Fruit fly (Drosophila melanogaster): ENCODE measurements around the gene CG13375.

CG13375 gene

DNA sequence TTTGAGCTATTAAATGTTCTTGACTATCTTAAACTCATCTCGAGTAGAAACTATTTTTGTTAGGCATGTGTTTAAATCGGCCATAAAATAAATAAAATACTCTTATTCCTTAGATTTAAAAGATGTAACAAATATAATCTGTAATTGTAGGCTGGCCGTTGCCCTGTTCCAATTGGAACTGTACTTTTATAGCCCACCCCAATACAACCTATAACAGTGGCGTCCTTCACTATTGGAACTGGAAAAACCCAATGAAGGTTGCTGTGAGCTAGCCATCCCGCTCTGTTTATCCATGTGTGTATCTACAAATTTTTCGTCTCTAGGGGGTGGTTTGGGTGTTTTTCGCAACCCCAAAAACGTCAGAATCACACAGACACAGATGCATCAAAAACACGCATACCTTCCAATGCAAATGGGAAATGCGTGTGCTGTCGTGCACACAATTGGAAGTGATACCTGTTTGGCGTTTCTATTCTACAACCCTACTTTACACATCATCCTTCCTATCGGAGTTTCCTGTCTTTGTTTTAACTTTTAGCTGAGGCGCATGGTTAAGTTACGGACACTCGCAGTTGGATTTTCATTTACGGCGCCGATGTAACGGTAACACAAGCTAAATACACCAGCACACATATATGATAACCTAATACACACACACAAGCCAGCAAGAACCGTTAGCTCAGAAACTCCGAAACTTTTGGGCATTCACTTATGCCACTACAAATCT, 16.2 kb downstream of the CG13375 start (continued):
- TF ChIP-seq CG31441 (GFP tag; IDR thresholded peaks at IDR 0.05) (no peak), phol (tag; optimal IDR thresholded peaks at IDR 0.05) (no peak), MTF-1 (GFP tag; optimal IDR thresholded peaks at IDR 0.05; ENCODE audit: borderline replicate concordance) (no peak), CG14014 (GFP tag; IDR thresholded peaks at IDR 0.05) (no peak), CG8765 (GFP tag; IDR thresholded peaks at IDR 0.05) (no peak), bsh (GFP tag; optimal IDR thresholded peaks at IDR 0.05) (no peak), rib (GFP tag; IDR thresholded peaks at IDR 0.05) (no peak), nmo (GFP tag; optimal IDR thresholded peaks at IDR 0.05) (no peak), CrebB (tag; optimal IDR thresholded peaks at IDR 0.05) (no peak), CG16815 (GFP tag; optimal IDR thresholded peaks at IDR 0.05) (no peak), pum (GFP tag; optimal IDR thresholded peaks at IDR 0.05) (no peak), CG10543 (GFP tag; optimal IDR thresholded peaks at IDR 0.05) (peak; percentile 10), Bgb (GFP tag; IDR thresholded peaks at IDR 0.05; ENCODE audit: partially characterized antibody) (no peak), ara (GFP tag; IDR thresholded peaks at IDR 0.05) (no peak), inv (GFP tag; IDR thresholded peaks at IDR 0.05; ENCODE audit: partially characterized antibody) (no peak), kah (GFP tag; optimal IDR thresholded peaks at IDR 0.05) (no peak), CG7786 (GFP tag; optimal IDR thresholded peaks at IDR 0.05) (no peak), dmrt99B (tag; optimal IDR thresholded peaks at IDR 0.05) (peak; percentile 33), fd64A (GFP tag; optimal IDR thresholded peaks at IDR 0.05) (no peak), CG11456 (GFP tag; IDR thresholded peaks at IDR 0.05) (no peak), CG17612 (GFP tag; IDR thresholded peaks at IDR 0.05) (no peak), Nf-YC (tag; optimal IDR thresholded peaks at IDR 0.05) (peak; percentile 47), pfk (GFP tag; optimal IDR thresholded peaks at IDR 0.05) (no peak), cas (GFP tag; IDR thresholded peaks at IDR 0.05) (no peak), CG10209 (GFP tag; optimal IDR thresholded peaks at IDR 0.05) (peak; percentile 8), p53 (GFP tag; optimal IDR thresholded peaks at IDR 0.05) (no peak), CG16813 (GFP tag; IDR thresholded peaks at IDR 0.05; ENCODE audit: partially characterized antibody) (no peak), CG14965 (GFP tag; optimal IDR thresholded peaks at IDR 0.05; ENCODE audit: borderline replicate concordance) (no peak), CG4282 (GFP tag; optimal IDR thresholded peaks at IDR 0.05) (no peak), NFAT (GFP tag; IDR thresholded peaks at IDR 0.05) (no peak), CG1603 (tag; optimal IDR thresholded peaks at IDR 0.05) (no peak), gcm2 (GFP tag; optimal IDR thresholded peaks at IDR 0.05) (no peak), sc (optimal IDR thresholded peaks at IDR 0.05) (no peak), sc (GFP tag; optimal IDR thresholded peaks at IDR 0.05) (no peak), wor (GFP tag; IDR thresholded peaks at IDR 0.05) (no peak), fd102C (GFP tag; optimal IDR thresholded peaks at IDR 0.05) (no peak), CG12104 (GFP tag; optimal IDR thresholded peaks at IDR 0.05) (no peak), NC2α (GFP tag; optimal IDR thresholded peaks at IDR 0.05) (no peak), gem (tag; optimal IDR thresholded peaks at IDR 0.05) (peak; percentile 46), CG12155 (GFP tag; optimal IDR thresholded peaks at IDR 0.05) (no peak), toy (GFP tag; IDR thresholded peaks at IDR 0.05) (no peak), CG11093 (GFP tag; IDR thresholded peaks at IDR 0.05) (no peak), CG4730 (GFP tag; IDR thresholded peaks at IDR 0.05) (no peak), BtbVII (GFP tag; optimal IDR thresholded peaks at IDR 0.05) (no peak), caup (GFP tag; optimal IDR thresholded peaks at IDR 0.05; ENCODE audit: severe bottlenecking) (no peak), CG6854 (GFP tag; optimal IDR thresholded peaks at IDR 0.05) (no peak), Xbp1 (GFP tag; optimal IDR thresholded peaks at IDR 0.05) (no peak), CG31224 (GFP tag; IDR thresholded peaks at IDR 0.05) (no peak), z (GFP tag; IDR thresholded peaks at IDR 0.05) (no peak), mam (GFP tag; optimal IDR thresholded peaks at IDR 0.05) (no peak)
